Worm (Caenorhabditis elegans): ENCODE data around the gene saeg-1.

Gene saeg-1

ce11 chrV:10889774-10890173 lies 24.3 kb upstream of the saeg-1 start (continued):
- TF ChIP-seq unc-3 (GFP tag; conservative IDR thresholded peaks at IDR 0.05) = no peak
- no peak for TF ChIP-seq unc-3 (tag; optimal IDR thresholded peaks at IDR 0.05)
- no peak for TF ChIP-seq ceh-30 (tag; optimal IDR thresholded peaks at IDR 0.05)

DNA sequence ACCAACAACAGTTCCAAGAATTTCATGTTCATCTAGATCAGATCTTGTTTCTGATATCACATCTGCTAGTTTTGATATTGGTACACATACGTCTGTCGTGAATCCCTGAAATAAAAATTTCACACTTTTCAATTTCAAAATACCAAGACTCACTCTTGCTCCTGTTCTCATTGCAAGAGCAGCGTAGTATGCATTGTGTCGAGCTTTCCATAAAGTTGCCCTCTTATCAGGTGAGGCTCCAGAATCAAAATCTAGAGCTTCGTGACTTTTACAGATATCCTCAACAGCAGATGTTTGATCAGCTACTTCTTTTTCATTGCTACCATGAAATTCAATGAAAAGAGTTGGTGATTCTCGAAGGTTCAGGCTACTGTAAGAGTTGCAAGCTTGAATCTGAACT lies 23.5 kb upstream of the saeg-1 start, which contains the start of gene F32D8.11:
F32D8.11 (minus strand) TSS at position 101 of the 400 bp plus-strand sequence.
- no peak for TF ChIP-seq ttx-3 (tag; optimal IDR thresholded peaks at IDR 0.05)
- TF ChIP-seq pha-2 (tag; optimal IDR thresholded peaks at IDR 0.05) = no peak
- TF ChIP-seq lim-6 (tag; optimal IDR thresholded peaks at IDR 0.05) = no peak
- TF ChIP-seq tbx-2 (tag; optimal IDR thresholded peaks at IDR 0.05) = no peak
- no peak for TF ChIP-seq ceh-18 (tag; optimal IDR thresholded peaks at IDR 0.05)
- TF ChIP-seq ztf-16 (tag; optimal IDR thresholded peaks at IDR 0.05) = no peak

DNA sequence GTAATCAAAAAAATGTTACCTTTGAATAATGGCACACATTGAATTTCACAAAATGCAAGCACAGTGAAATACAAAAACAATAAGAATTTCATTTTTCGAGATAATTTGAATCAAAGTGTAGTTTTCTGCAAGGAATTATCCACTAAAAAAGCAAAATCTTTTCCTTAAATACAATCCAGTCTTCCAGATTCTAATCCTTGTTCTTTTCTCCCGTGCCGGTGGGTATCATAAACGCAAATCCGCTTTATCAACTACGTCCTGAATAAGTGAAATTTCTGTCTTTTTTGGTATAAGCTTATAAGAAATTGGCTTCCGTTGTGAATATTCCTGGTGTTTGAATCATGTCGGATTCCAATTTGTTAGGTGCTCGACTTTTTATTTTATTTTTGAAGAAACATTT lies 22.7 kb upstream of the saeg-1 start:
- TF ChIP-seq unc-3 (GFP tag; conservative IDR thresholded peaks at IDR 0.05) (no peak), unc-3 (tag; optimal IDR thresholded peaks at IDR 0.05) (no peak), ceh-2 (tag; optimal IDR thresholded peaks at IDR 0.05) (no peak), syd-9 (tag; optimal IDR thresholded peaks at IDR 0.05) (no peak), ahr-1 (tag; optimal IDR thresholded peaks at IDR 0.05) (no peak), pqm-1 (tag; optimal IDR thresholded peaks at IDR 0.05) (no peak), ceh-31 (tag; optimal IDR thresholded peaks at IDR 0.05) (no peak), ceh-18 (tag; optimal IDR thresholded peaks at IDR 0.05) (no peak), Y22D7AL.16 (tag; optimal IDR thresholded peaks at IDR 0.05) (no peak), pag-3 (tag; optimal IDR thresholded peaks at IDR 0.05; ENCODE audit: borderline replicate concordance) (no peak), sox-4 (tag; optimal IDR thresholded peaks at IDR 0.05) (no peak), madf-2 (tag; optimal IDR thresholded peaks at IDR 0.05) (no peak)

ce11 chrV:10887564-10887963 lies 22.1 kb upstream of the saeg-1 start:
- TF ChIP-seq hlh-15 (tag; optimal IDR thresholded peaks at IDR 0.05) (no peak), ceh-24 (tag; optimal IDR thresholded peaks at IDR 0.05) (no peak), fkh-10 (GFP tag; optimal IDR thresholded peaks at IDR 0.05) (no peak), K09A11.1 (tag; optimal IDR thresholded peaks at IDR 0.05; ENCODE audit: insufficient read depth) (no peak), ceh-9 (tag; optimal IDR thresholded peaks at IDR 0.05) (no peak), sdc-2 (tag; optimal IDR thresholded peaks at IDR 0.05) (no peak), ceh-48 (tag; optimal IDR thresholded peaks at IDR 0.05) (no peak), syd-9 (tag; optimal IDR thresholded peaks at IDR 0.05) (no peak), T23F11.4 (GFP tag; optimal IDR thresholded peaks at IDR 0.05) (no peak), unc-3 (GFP tag; conservative IDR thresholded peaks at IDR 0.05) (no peak), unc-3 (tag; optimal IDR thresholded peaks at IDR 0.05) (no peak), ceh-31 (tag; optimal IDR thresholded peaks at IDR 0.05) (no peak), odd-2 (tag; optimal IDR thresholded peaks at IDR 0.05) (no peak), elt-2 (tag; optimal IDR thresholded peaks at IDR 0.05) (no peak), dve-1 (tag; optimal IDR thresholded peaks at IDR 0.05) (no peak), ceh-2 (tag; optimal IDR thresholded peaks at IDR 0.05) (no peak), pat-9 (tag; optimal IDR thresholded peaks at IDR 0.05) (no peak), ahr-1 (tag; optimal IDR thresholded peaks at IDR 0.05) (no peak), elt-4 (tag; optimal IDR thresholded peaks at IDR 0.05) (no peak), C38D4.7 (GFP tag; optimal IDR thresholded peaks at IDR 0.05) (no peak)

- TF ChIP-seq K02D7.2 (tag; optimal IDR thresholded peaks at IDR 0.05) (no peak), ceh-31 (tag; optimal IDR thresholded peaks at IDR 0.05) (no peak), hlh-13 (GFP tag; optimal IDR thresholded peaks at IDR 0.05) (no peak), ceh-24 (tag; optimal IDR thresholded peaks at IDR 0.05) (no peak), sdc-2 (tag; optimal IDR thresholded peaks at IDR 0.05) (no peak), pqm-1 (tag; optimal IDR thresholded peaks at IDR 0.05) (no peak), gmeb-2 (tag; optimal IDR thresholded peaks at IDR 0.05) (no peak), pag-3 (tag; optimal IDR thresholded peaks at IDR 0.05; ENCODE audit: borderline replicate concordance) (no peak), fkh-10 (GFP tag; optimal IDR thresholded peaks at IDR 0.05) (no peak), hlh-6 (tag; optimal IDR thresholded peaks at IDR 0.05) (no peak), K09A11.1 (tag; optimal IDR thresholded peaks at IDR 0.05; ENCODE audit: insufficient read depth) (no peak), rnt-1 (tag; optimal IDR thresholded peaks at IDR 0.05) (no peak), F13H6.1 (tag; optimal IDR thresholded peaks at IDR 0.05) (no peak), pax-1 (tag; optimal IDR thresholded peaks at IDR 0.05) (no peak), ceh-22 (tag; optimal IDR thresholded peaks at IDR 0.05) (no peak)
Observed at ce11 chrV:10886405-10886887, 20.9 kb upstream of the saeg-1 start, which contains the start of gene F32D8.3. F32D8.3 (plus strand) TSS chrV:10886837.

Measured in whole organism, late embryonic.